Fruit fly (Drosophila melanogaster): ENCODE measurements around the gene Best1.

The Best1 gene

DNA sequence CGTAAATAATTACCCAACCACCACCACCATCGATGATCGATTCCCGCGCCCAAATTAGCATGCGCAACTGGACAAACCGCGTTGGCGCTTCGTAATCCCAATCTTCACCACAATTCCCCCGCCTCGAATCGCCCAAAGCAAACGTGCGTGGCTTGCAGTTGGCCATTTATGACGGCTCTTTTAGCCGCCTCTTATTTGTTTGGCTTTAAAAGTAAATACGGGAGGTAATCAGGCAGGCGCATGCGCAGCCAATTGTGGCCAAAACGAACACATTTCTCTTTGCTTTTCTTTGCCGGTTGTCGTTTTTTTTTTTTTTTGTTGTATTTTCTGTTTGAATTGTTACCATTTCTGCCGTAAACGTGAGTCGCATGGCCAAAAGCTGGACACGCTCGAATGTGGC, 19.7 kb downstream of the Best1 start (continued):
- no peak for TF ChIP-seq CG10267 (tag; optimal IDR thresholded peaks at IDR 0.05)
- no peak for TF ChIP-seq CG10959 (GFP tag; IDR thresholded peaks at IDR 0.05)
- TF ChIP-seq NK7.1 (GFP tag; optimal IDR thresholded peaks at IDR 0.05), result no peak
- no peak for TF ChIP-seq CG16815 (GFP tag; optimal IDR thresholded peaks at IDR 0.05)
- no peak for TF ChIP-seq repo (GFP tag; optimal IDR thresholded peaks at IDR 0.05)
- no peak for TF ChIP-seq CG3847 (GFP tag; IDR thresholded peaks at IDR 0.05)
- peak; percentile 3 for TF ChIP-seq CG12219 (GFP tag; optimal IDR thresholded peaks at IDR 0.05)
- TF ChIP-seq CG10147 (GFP tag; optimal IDR thresholded peaks at IDR 0.05), result no peak
- TF ChIP-seq Bgb (GFP tag; IDR thresholded peaks at IDR 0.05; ENCODE audit: partially characterized antibody), result no peak
- TF ChIP-seq CG12236 (GFP tag; optimal IDR thresholded peaks at IDR 0.05), result peak; percentile 1
- TF ChIP-seq shn (GFP tag; optimal IDR thresholded peaks at IDR 0.05), result no peak
- peak; percentile 86 for TF ChIP-seq Ets65A (GFP tag)
- TF ChIP-seq otp (GFP tag; IDR thresholded peaks at IDR 0.05), result no peak
- peak; percentile 30 for TF ChIP-seq CG1792 (GFP tag; optimal IDR thresholded peaks at IDR 0.05)
- TF ChIP-seq Oaz (GFP tag; IDR thresholded peaks at IDR 0.05), result no peak
- TF ChIP-seq Eip74EF (GFP tag; optimal IDR thresholded peaks at IDR 0.05), result no peak
- no peak for TF ChIP-seq bigmax (GFP tag; optimal IDR thresholded peaks at IDR 0.05)
- TF ChIP-seq wdn (GFP tag; IDR thresholded peaks at IDR 0.05), result no peak
- no peak for TF ChIP-seq CG1832 (GFP tag; optimal IDR thresholded peaks at IDR 0.05)
- peak; percentile 31 for TF ChIP-seq sens (GFP tag)
- TF ChIP-seq sens-2 (GFP tag; IDR thresholded peaks at IDR 0.05), result peak; percentile 24; the same call in 1 of the 2 replicates
- TF ChIP-seq Drgx (GFP tag; IDR thresholded peaks at IDR 0.05), result 0 out of 2 replicates have a peak, but pooled peaks have one; percentile 7
- no peak for TF ChIP-seq CG12942 (GFP tag; optimal IDR thresholded peaks at IDR 0.05)
- peak; percentile 4 for TF ChIP-seq ewg (GFP tag; optimal IDR thresholded peaks at IDR 0.05)
- no peak for TF ChIP-seq CkIIα-i1 (GFP tag; IDR thresholded peaks at IDR 0.05)
- no peak for TF ChIP-seq Hr3 (GFP tag; optimal IDR thresholded peaks at IDR 0.05)
- TF ChIP-seq Nf-YC (tag; optimal IDR thresholded peaks at IDR 0.05), result no peak
- no peak for TF ChIP-seq org-1 (GFP tag; optimal IDR thresholded peaks at IDR 0.05)
- peak; percentile 7 for TF ChIP-seq btn (GFP tag; optimal IDR thresholded peaks at IDR 0.05)
- no peak for TF ChIP-seq CG6272 (GFP tag; IDR thresholded peaks at IDR 0.05)
- no peak for TF ChIP-seq psq (GFP tag; optimal IDR thresholded peaks at IDR 0.05)
- no peak for TF ChIP-seq kay (GFP tag; optimal IDR thresholded peaks at IDR 0.05)
- peak; percentile 18; the same call in 1 of the 2 replicates for TF ChIP-seq HLH3B (GFP tag; IDR thresholded peaks at IDR 0.05)
- no peak for TF ChIP-seq ken (GFP tag; IDR thresholded peaks at IDR 0.05)
- no peak for TF ChIP-seq Dbx (GFP tag; IDR thresholded peaks at IDR 0.05)
- TF ChIP-seq ATbp (GFP tag; optimal IDR thresholded peaks at IDR 0.05), result peak; percentile 80
- TF ChIP-seq D19A (tag; optimal IDR thresholded peaks at IDR 0.05), result no peak
- TF ChIP-seq CG6654 (GFP tag; optimal IDR thresholded peaks at IDR 0.05), result no peak
- no peak for TF ChIP-seq h (optimal IDR thresholded peaks at IDR 0.05)
- no peak for TF ChIP-seq HmgD (GFP tag; optimal IDR thresholded peaks at IDR 0.05)
- TF ChIP-seq ham (GFP tag; IDR thresholded peaks at IDR 0.05), result no peak
- peak; percentile 30 for TF ChIP-seq CG15269 (tag; optimal IDR thresholded peaks at IDR 0.05)
- TF ChIP-seq CG8089 (GFP tag; optimal IDR thresholded peaks at IDR 0.05), result no peak
- TF ChIP-seq CG13424 (tag; optimal IDR thresholded peaks at IDR 0.05), result no peak
- peak; percentile 20 for TF ChIP-seq CG5180 (GFP tag; optimal IDR thresholded peaks at IDR 0.05)
- TF ChIP-seq CG18011 (GFP tag; optimal IDR thresholded peaks at IDR 0.05), result no peak
- TF ChIP-seq CG4360 (GFP tag; IDR thresholded peaks at IDR 0.05), result peak; percentile 53
- no peak for TF ChIP-seq CG6765 (GFP tag; optimal IDR thresholded peaks at IDR 0.05)
- peak; percentile 49 for TF ChIP-seq wek (GFP tag; optimal IDR thresholded peaks at IDR 0.05)
- peak in 1 of 2 experiments; percentile 12 for TF ChIP-seq bsh (GFP tag; optimal IDR thresholded peaks at IDR 0.05)
- no peak for TF ChIP-seq Rx (GFP tag; IDR thresholded peaks at IDR 0.05)
- no peak for TF ChIP-seq ro (GFP tag; IDR thresholded peaks at IDR 0.05)
- TF ChIP-seq sob (GFP tag; IDR thresholded peaks at IDR 0.05), result no peak
